Fruit fly (Drosophila melanogaster): Measurements from ENCODE around the gene CG14223.
A peak's percentile ranks its signal among the peaks of the same experiment; 100 is the strongest.

CG14223 gene

DNA sequence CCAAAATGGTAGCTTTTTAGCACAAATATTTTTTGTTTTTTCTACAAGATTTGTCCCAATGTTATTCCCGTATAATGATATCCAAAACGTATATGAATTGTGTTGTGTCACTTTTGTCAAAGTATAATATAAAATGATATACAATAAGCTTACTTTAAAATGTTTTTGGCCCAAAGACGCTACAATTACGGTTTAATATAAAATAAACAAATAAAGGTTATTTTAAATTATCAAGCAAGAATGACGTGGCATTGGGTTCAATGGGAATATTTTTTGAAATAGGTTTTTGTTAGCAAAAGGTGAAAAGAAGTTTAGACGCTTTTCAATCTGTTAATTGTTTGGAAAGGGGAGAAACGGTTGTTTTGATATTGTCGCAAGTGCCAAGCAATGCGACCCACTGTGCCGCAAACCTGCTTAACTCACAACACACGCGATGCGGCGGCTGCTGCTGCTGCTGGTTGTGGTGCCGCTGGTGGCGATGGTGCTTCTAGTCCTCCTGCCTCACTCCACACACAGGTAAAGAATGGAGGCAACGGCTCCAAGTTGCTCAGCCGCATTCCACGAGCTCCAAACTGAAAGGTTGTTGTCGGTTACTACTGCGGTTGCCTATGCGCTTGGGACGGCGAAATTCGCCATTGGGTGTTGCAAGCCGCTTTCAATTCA, 444 bp downstream of the CG14223 start (continued):
- TF ChIP-seq CG7556 (GFP tag; optimal IDR thresholded peaks at IDR 0.05), result peak; percentile 85
- TF ChIP-seq MESR4 (GFP tag; optimal IDR thresholded peaks at IDR 0.05), result no peak
- peak; percentile 17 for TF ChIP-seq trem (tag; optimal IDR thresholded peaks at IDR 0.05)
- peak; percentile 44 for TF ChIP-seq Fer3 (tag; optimal IDR thresholded peaks at IDR 0.05)
- TF ChIP-seq sim (GFP tag; IDR thresholded peaks at IDR 0.05), result no peak
- no peak for TF ChIP-seq unc-4 (GFP tag; IDR thresholded peaks at IDR 0.05; ENCODE audit: partially characterized antibody)
- no peak for TF ChIP-seq Bgb (GFP tag; IDR thresholded peaks at IDR 0.05; ENCODE audit: partially characterized antibody)
- TF ChIP-seq CG5245 (GFP tag; optimal IDR thresholded peaks at IDR 0.05), result no peak
- TF ChIP-seq eyg (GFP tag; optimal IDR thresholded peaks at IDR 0.05), result no peak
- peak; percentile 55 for TF ChIP-seq CG18476 (GFP tag; optimal IDR thresholded peaks at IDR 0.05)
- TF ChIP-seq Aef1 (GFP tag; IDR thresholded peaks at IDR 0.05), result no peak
- TF ChIP-seq CG11695 (GFP tag; IDR thresholded peaks at IDR 0.05), result peak; percentile 46; the same call in 2 of the 3 replicates
- TF ChIP-seq onecut (GFP tag; IDR thresholded peaks at IDR 0.05), result no peak
- no peak for TF ChIP-seq fru (optimal IDR thresholded peaks at IDR 0.05)
- TF ChIP-seq dan (GFP tag; IDR thresholded peaks at IDR 0.05), result no peak
- no peak for TF ChIP-seq CG43689 (GFP tag; IDR thresholded peaks at IDR 0.05)
- peak in 1 of 2 experiments; percentile 49 for TF ChIP-seq Hr51 (GFP tag; optimal IDR thresholded peaks at IDR 0.05)
- no peak; the same call in 1 of the 2 replicates for TF ChIP-seq slbo (GFP tag; IDR thresholded peaks at IDR 0.05)
- TF ChIP-seq CG6791 (GFP tag; IDR thresholded peaks at IDR 0.05; ENCODE audit: partially characterized antibody), result no peak
- 0 out of 2 replicates have a peak, but pooled peaks have one; percentile 28 for TF ChIP-seq ranshi (GFP tag; IDR thresholded peaks at IDR 0.05)
- TF ChIP-seq ro (GFP tag; IDR thresholded peaks at IDR 0.05), result no peak
- TF ChIP-seq CG4617 (GFP tag; optimal IDR thresholded peaks at IDR 0.05; ENCODE audit: borderline replicate concordance), result no peak
- peak; percentile 35 for TF ChIP-seq CG17359 (tag; optimal IDR thresholded peaks at IDR 0.05)
- TF ChIP-seq CG4854 (GFP tag; optimal IDR thresholded peaks at IDR 0.05), result no peak
- no peak for TF ChIP-seq CG2129 (GFP tag; IDR thresholded peaks at IDR 0.05; ENCODE audit: partially characterized antibody)
- TF ChIP-seq CG7963 (GFP tag; IDR thresholded peaks at IDR 0.05; ENCODE audit: partially characterized antibody), result no peak
- TF ChIP-seq dimm (GFP tag; IDR thresholded peaks at IDR 0.05), result no peak
- TF ChIP-seq gsb (GFP tag; IDR thresholded peaks at IDR 0.05), result no peak
- TF ChIP-seq oc (tag; optimal IDR thresholded peaks at IDR 0.05), result no peak
- peak; percentile 25 for TF ChIP-seq CG10274 (GFP tag; optimal IDR thresholded peaks at IDR 0.05)
- peak; percentile 2 for TF ChIP-seq CG12155 (GFP tag; optimal IDR thresholded peaks at IDR 0.05)
- TF ChIP-seq Pdp1 (GFP tag; optimal IDR thresholded peaks at IDR 0.05), result peak; percentile 14 to 21
- TF ChIP-seq Lhr (GFP tag; optimal IDR thresholded peaks at IDR 0.05), result no peak
- no peak for TF ChIP-seq ara (GFP tag; IDR thresholded peaks at IDR 0.05)
- TF ChIP-seq CG2116 (GFP tag; optimal IDR thresholded peaks at IDR 0.05), result peak; percentile 5
- TF ChIP-seq Atf-2 (GFP tag; optimal IDR thresholded peaks at IDR 0.05), result no peak
- TF ChIP-seq jing (GFP tag; optimal IDR thresholded peaks at IDR 0.05), result no peak
- TF ChIP-seq CG17385 (GFP tag; optimal IDR thresholded peaks at IDR 0.05), result peak; percentile 66
- TF ChIP-seq Nf-YA (GFP tag; IDR thresholded peaks at IDR 0.05), result no peak
- TF ChIP-seq CG17829 (tag; optimal IDR thresholded peaks at IDR 0.05), result peak; percentile 48
- TF ChIP-seq wdn (GFP tag; IDR thresholded peaks at IDR 0.05), result no peak
- TF ChIP-seq Mrtf (GFP tag; IDR thresholded peaks at IDR 0.05), result no peak
- TF ChIP-seq dm (GFP tag; optimal IDR thresholded peaks at IDR 0.05), result no peak
- TF ChIP-seq CG32767 (GFP tag; IDR thresholded peaks at IDR 0.05), result no peak
- no peak for TF ChIP-seq Stat92E (GFP tag; optimal IDR thresholded peaks at IDR 0.05)
- no peak for TF ChIP-seq Lim3 (GFP tag; IDR thresholded peaks at IDR 0.05)
- TF ChIP-seq pros (GFP tag; optimal IDR thresholded peaks at IDR 0.05), result no peak
- no peak for TF ChIP-seq Atf6 (GFP tag; IDR thresholded peaks at IDR 0.05)
- no peak for TF ChIP-seq Gug (GFP tag; IDR thresholded peaks at IDR 0.05)
- TF ChIP-seq CG14710 (tag; optimal IDR thresholded peaks at IDR 0.05), result peak; percentile 43

Data from whole organism, embryonic.